Worm (Caenorhabditis elegans): ENCODE measurements around the gene C02F5.14.

- TF ChIP-seq mab-5 (tag; optimal IDR thresholded peaks at IDR 0.05) (no peak), snpc-4 (tag; optimal IDR thresholded peaks at IDR 0.05) (no peak), ztf-11 (tag; optimal IDR thresholded peaks at IDR 0.05) (no peak), nhr-25 (tag; optimal IDR thresholded peaks at IDR 0.05) (no peak), fos-1 (tag; optimal IDR thresholded peaks at IDR 0.05) (no peak), ztf-1 (GFP tag; conservative IDR thresholded peaks at IDR 0.05) (no peak), alr-1 (tag; optimal IDR thresholded peaks at IDR 0.05) (no peak), ama-1 (optimal IDR thresholded peaks at IDR 0.05) (no peak), nhr-237 (tag; optimal IDR thresholded peaks at IDR 0.05) (no peak), nhr-11 (tag; optimal IDR thresholded peaks at IDR 0.05) (no peak), R02D3.7 (tag; optimal IDR thresholded peaks at IDR 0.05) (no peak), egl-27 (tag; optimal IDR thresholded peaks at IDR 0.05) (no peak), nhr-6 (tag; optimal IDR thresholded peaks at IDR 0.05) (no peak)
These were observed 45.0 kb upstream of the C02F5.14 start for ce11 chrIII:8280352-8280751.
